Fruit fly (Drosophila melanogaster): ENCODE results near the gene gpp.

- TF ChIP-seq CG1620 (GFP tag; optimal IDR thresholded peaks at IDR 0.05) (no peak), kay (GFP tag; ENCODE audit: borderline replicate concordance) (no peak), Mnt (GFP tag; optimal IDR thresholded peaks at IDR 0.05) (no peak), tj (GFP tag; optimal IDR thresholded peaks at IDR 0.05) (no peak), pad (GFP tag; optimal IDR thresholded peaks at IDR 0.05) (no peak)
These were observed 5.2 kb upstream of the gpp start for dm6 chr3R:6401522-6401844.

All from whole organism, adult.